Worm (Caenorhabditis elegans): ENCODE results near the gene str-18.

ce11 chrV:15730459-15730858 is 11.3 kb downstream of the str-18 start, which contains the start of gene Y6E2A.10:
- TF ChIP-seq nhr-28 (tag; optimal IDR thresholded peaks at IDR 0.05) (no peak), bed-3 (GFP tag; optimal IDR thresholded peaks at IDR 0.05) (no peak), mab-5 (tag; optimal IDR thresholded peaks at IDR 0.05) (no peak), nhr-237 (tag; optimal IDR thresholded peaks at IDR 0.05) (no peak)
